1 fruit fly cellular context compared by ENCODE assay signal in the genomic region with DNA sequence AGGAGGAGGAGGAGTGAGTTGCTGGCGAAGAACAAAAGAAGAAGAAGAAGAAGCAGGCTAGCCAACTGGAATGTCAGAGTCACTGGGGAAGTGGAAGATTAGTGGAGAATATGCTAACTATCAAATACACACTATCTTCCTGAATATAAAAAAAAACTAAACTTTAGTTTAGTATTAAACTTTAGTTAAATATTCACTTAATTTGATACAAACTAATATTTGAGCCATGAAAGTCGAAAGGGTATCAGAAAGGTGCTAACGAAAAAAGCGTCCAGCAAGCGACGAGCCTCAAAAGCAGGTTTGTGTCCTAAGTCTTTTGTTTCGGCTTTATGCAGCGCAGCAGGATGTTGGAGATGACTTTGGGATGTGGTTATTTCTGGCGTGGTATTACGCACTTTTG.
TF ChIP-seq lines count a peak whose summit lies in the region.

No protein-coding gene starts in this region.

TF ChIP-seq in whole organism, prepupa, 60 proteins besides CTCF, POLR2A, EP300 and RAD21 (continued from another document):
- TF ChIP-seq Ets21C (GFP tag; optimal IDR thresholded peaks at IDR 0.05; lab: Kevin White, UChicago), result peak; percentile 44
- TF ChIP-seq CG34406 (GFP tag; optimal IDR thresholded peaks at IDR 0.05; lab: Kevin White, UChicago), result peak; percentile 75
- TF ChIP-seq ss (GFP tag; optimal IDR thresholded peaks at IDR 0.05; lab: Kevin White, UChicago), result peak; percentile 76 to 77
- peak; percentile 30; the same call in 1 of the 2 replicates for TF ChIP-seq CG11294 (GFP tag; IDR thresholded peaks at IDR 0.05; lab: Robert Waterston, UW)
- peak; percentile 66 for TF ChIP-seq CG10669 (GFP tag; optimal IDR thresholded peaks at IDR 0.05; lab: Kevin White, UChicago)
- peak; percentile 15 for TF ChIP-seq CG6276 (GFP tag; optimal IDR thresholded peaks at IDR 0.05; lab: Kevin White, UChicago)
- TF ChIP-seq Smox (GFP tag; optimal IDR thresholded peaks at IDR 0.05; lab: Kevin White, UChicago), result peak; percentile 77
- TF ChIP-seq Ets96B (tag; optimal IDR thresholded peaks at IDR 0.05; lab: Kevin White, UChicago), result peak; percentile 78
- TF ChIP-seq svp (GFP tag; lab: Kevin White, UChicago), result peak; percentile 93
- TF ChIP-seq CG11902 (GFP tag; optimal IDR thresholded peaks at IDR 0.05; lab: Kevin White, UChicago), result peak; percentile 44
- TF ChIP-seq vri (GFP tag; optimal IDR thresholded peaks at IDR 0.05; lab: Kevin White, UChicago), result peak; percentile 72
- TF ChIP-seq Sox102F (GFP tag; optimal IDR thresholded peaks at IDR 0.05; lab: Kevin White, UChicago), result peak; percentile 81
- TF ChIP-seq CG6854 (GFP tag; optimal IDR thresholded peaks at IDR 0.05; lab: Kevin White, UChicago), result peak; percentile 26
- peak; percentile 79 for TF ChIP-seq CG6792 (GFP tag; optimal IDR thresholded peaks at IDR 0.05; lab: Kevin White, UChicago)
- TF ChIP-seq CG32006 (GFP tag; optimal IDR thresholded peaks at IDR 0.05; lab: Kevin White, UChicago), result peak; percentile 54
- TF ChIP-seq Blimp-1 (GFP tag; optimal IDR thresholded peaks at IDR 0.05; lab: Kevin White, UChicago), result peak; percentile 50
- TF ChIP-seq fd85E (GFP tag; optimal IDR thresholded peaks at IDR 0.05; lab: Kevin White, UChicago), result no peak
- TF ChIP-seq CG3919 (GFP tag; optimal IDR thresholded peaks at IDR 0.05; lab: Kevin White, UChicago), result peak; percentile 76
- peak; percentile 65 for TF ChIP-seq fd59A (GFP tag; optimal IDR thresholded peaks at IDR 0.05; lab: Kevin White, UChicago)
- no peak for TF ChIP-seq Hr4 (GFP tag; optimal IDR thresholded peaks at IDR 0.05; lab: Kevin White, UChicago)
- peak; percentile 66 for TF ChIP-seq acj6 (GFP tag; optimal IDR thresholded peaks at IDR 0.05; lab: Kevin White, UChicago)
- TF ChIP-seq salr (GFP tag; optimal IDR thresholded peaks at IDR 0.05; lab: Kevin White, UChicago), result peak; percentile 40 to 45
- peak; percentile 67 for TF ChIP-seq CG8632 (GFP tag; optimal IDR thresholded peaks at IDR 0.05; lab: Kevin White, UChicago)
- peak; percentile 57 for TF ChIP-seq CG1621 (tag; optimal IDR thresholded peaks at IDR 0.05; lab: Kevin White, UChicago)
- TF ChIP-seq CG8119 (GFP tag; IDR thresholded peaks at IDR 0.05; lab: Robert Waterston, UW), result peak; percentile 73
- TF ChIP-seq CG7368 (GFP tag; optimal IDR thresholded peaks at IDR 0.05; lab: Kevin White, UChicago), result peak; percentile 46
- TF ChIP-seq achi (GFP tag; optimal IDR thresholded peaks at IDR 0.05; lab: Kevin White, UChicago), result peak; percentile 72
- TF ChIP-seq CG8319 (GFP tag; optimal IDR thresholded peaks at IDR 0.05; lab: Kevin White, UChicago), result no peak
- peak; percentile 79 for TF ChIP-seq lz (GFP tag; optimal IDR thresholded peaks at IDR 0.05; lab: Kevin White, UChicago)
- TF ChIP-seq Sox15 (GFP tag; optimal IDR thresholded peaks at IDR 0.05; lab: Kevin White, UChicago), result peak; percentile 25
- TF ChIP-seq OdsH (GFP tag; optimal IDR thresholded peaks at IDR 0.05; lab: Kevin White, UChicago), result peak; percentile 64
- peak; percentile 62 for TF ChIP-seq Hr39 (GFP tag; optimal IDR thresholded peaks at IDR 0.05; lab: Kevin White, UChicago)
- peak; percentile 14 for TF ChIP-seq CG16779 (tag; optimal IDR thresholded peaks at IDR 0.05; lab: Kevin White, UChicago)
- TF ChIP-seq CG31627 (GFP tag; optimal IDR thresholded peaks at IDR 0.05; lab: Kevin White, UChicago), result peak; percentile 65
- TF ChIP-seq Eip75B (GFP tag; optimal IDR thresholded peaks at IDR 0.05; lab: Kevin White, UChicago), result peak; percentile 81
- peak; percentile 71; the same call in 1 of the 2 replicates for TF ChIP-seq CG15336 (GFP tag; IDR thresholded peaks at IDR 0.05; lab: Robert Waterston, UW)
- peak; percentile 56; the same call in 2 of the 3 replicates for TF ChIP-seq eg (GFP tag; IDR thresholded peaks at IDR 0.05; lab: Robert Waterston, UW)
